Fruit fly (Drosophila melanogaster): Measurements from ENCODE around the gene Ilk.

Gene Ilk

dm6 chr3L:21230762-21231161 lies 14.1 kb downstream of the Ilk start:
- TF ChIP-seq CG8301 (tag; optimal IDR thresholded peaks at IDR 0.05) = no peak

- TF ChIP-seq Snoo (tag; optimal IDR thresholded peaks at IDR 0.05) = no peak
- TF ChIP-seq CG34367 (tag; optimal IDR thresholded peaks at IDR 0.05) = no peak
- TF ChIP-seq CG17806 (tag; optimal IDR thresholded peaks at IDR 0.05) = no peak
- TF ChIP-seq rn (GFP tag; IDR thresholded peaks at IDR 0.05) = peak; percentile 42; the same call in 1 of the 2 replicates
- peak; percentile 38 for TF ChIP-seq Pif1A (GFP tag; optimal IDR thresholded peaks at IDR 0.05)
- TF ChIP-seq Ets98B (GFP tag; IDR thresholded peaks at IDR 0.05) = peak; percentile 72
- TF ChIP-seq gl (tag; optimal IDR thresholded peaks at IDR 0.05) = no peak
- TF ChIP-seq CG15710 (tag; optimal IDR thresholded peaks at IDR 0.05) = no peak
- no peak for TF ChIP-seq Pif1B (GFP tag; optimal IDR thresholded peaks at IDR 0.05)
- peak; percentile 52; the same call in 1 of the 3 replicates for TF ChIP-seq fd96Ca (GFP tag; IDR thresholded peaks at IDR 0.05)
- no peak for TF ChIP-seq CG8159 (tag; optimal IDR thresholded peaks at IDR 0.05)
- TF ChIP-seq CG8301 (tag; optimal IDR thresholded peaks at IDR 0.05) = peak; percentile 72
- TF ChIP-seq CG10348 (GFP tag; IDR thresholded peaks at IDR 0.05) = no peak
- peak; percentile 83 for TF ChIP-seq CG14655 (GFP tag; optimal IDR thresholded peaks at IDR 0.05)
- TF ChIP-seq D1 (tag; optimal IDR thresholded peaks at IDR 0.05) = no peak
- peak; percentile 39 for TF ChIP-seq CG13204 (GFP tag; optimal IDR thresholded peaks at IDR 0.05)
- TF ChIP-seq EcR (GFP tag; optimal IDR thresholded peaks at IDR 0.05) = peak; percentile 94
- peak; percentile 91 for TF ChIP-seq CG12605 (GFP tag; IDR thresholded peaks at IDR 0.05)
- no peak for TF ChIP-seq CG9948 (tag; optimal IDR thresholded peaks at IDR 0.05)
- peak; percentile 85 for TF ChIP-seq CG32121 (GFP tag; IDR thresholded peaks at IDR 0.05)
- TF ChIP-seq CG4496 (GFP tag; IDR thresholded peaks at IDR 0.05) = peak; percentile 82
Observed at dm6 chr3L:21236959-21237551, 20.4 kb downstream of the Ilk start.

- no peak for TF ChIP-seq fd96Ca (GFP tag; IDR thresholded peaks at IDR 0.05)
- TF ChIP-seq CG32121 (GFP tag; IDR thresholded peaks at IDR 0.05) = 0 out of 2 replicates have a peak, but pooled peaks have one; percentile 10
- 0 out of 2 replicates have a peak, but pooled peaks have one; percentile 9 for TF ChIP-seq Ets98B (GFP tag; IDR thresholded peaks at IDR 0.05)
- peak; percentile 82 for TF ChIP-seq EcR (GFP tag; optimal IDR thresholded peaks at IDR 0.05)
Observed at dm6 chr3L:21238377-21238776, 21.7 kb downstream of the Ilk start.

- TF ChIP-seq EcR (GFP tag; optimal IDR thresholded peaks at IDR 0.05) (peak; percentile 86), CG14655 (GFP tag; optimal IDR thresholded peaks at IDR 0.05) (peak; percentile 27), CG4496 (GFP tag; IDR thresholded peaks at IDR 0.05) (peak; percentile 70), Snoo (tag; optimal IDR thresholded peaks at IDR 0.05) (peak; percentile 39), CG12605 (GFP tag; IDR thresholded peaks at IDR 0.05) (peak; percentile 76; the same call in 1 of the 2 replicates), CG13204 (GFP tag; optimal IDR thresholded peaks at IDR 0.05) (peak; percentile 55), Pif1A (GFP tag; optimal IDR thresholded peaks at IDR 0.05) (peak; percentile 40), Pif1B (GFP tag; optimal IDR thresholded peaks at IDR 0.05) (peak; percentile 35), CG8159 (tag; optimal IDR thresholded peaks at IDR 0.05) (no peak), CG8301 (tag; optimal IDR thresholded peaks at IDR 0.05) (peak; percentile 20), Ets98B (GFP tag; IDR thresholded peaks at IDR 0.05) (peak; percentile 58; the same call in 1 of the 2 replicates), CG32121 (GFP tag; IDR thresholded peaks at IDR 0.05) (peak; percentile 56), CG10348 (GFP tag; IDR thresholded peaks at IDR 0.05) (no peak), fd96Ca (GFP tag; IDR thresholded peaks at IDR 0.05) (no peak), CG15710 (tag; optimal IDR thresholded peaks at IDR 0.05) (no peak)
Observed at dm6 chr3L:21239999-21240509, 23.4 kb downstream of the Ilk start.

dm6 chr3L:21241447-21241983 lies 24.8 kb downstream of the Ilk start:
- no peak for TF ChIP-seq EcR (GFP tag; optimal IDR thresholded peaks at IDR 0.05)
- TF ChIP-seq fd96Ca (GFP tag; IDR thresholded peaks at IDR 0.05) = no peak
- peak; percentile 34; the same call in 1 of the 2 replicates for TF ChIP-seq CG12605 (GFP tag; IDR thresholded peaks at IDR 0.05)
- no peak for TF ChIP-seq Ets98B (GFP tag; IDR thresholded peaks at IDR 0.05)
- TF ChIP-seq rn (GFP tag; IDR thresholded peaks at IDR 0.05) = no peak
- TF ChIP-seq CG13204 (GFP tag; optimal IDR thresholded peaks at IDR 0.05) = no peak
- no peak for TF ChIP-seq CG14655 (GFP tag; optimal IDR thresholded peaks at IDR 0.05)
- peak; percentile 31 for TF ChIP-seq CG8301 (tag; optimal IDR thresholded peaks at IDR 0.05)
- TF ChIP-seq CG9948 (tag; optimal IDR thresholded peaks at IDR 0.05) = peak; percentile 4
- no peak for TF ChIP-seq Pif1B (GFP tag; optimal IDR thresholded peaks at IDR 0.05)
- TF ChIP-seq CG8159 (tag; optimal IDR thresholded peaks at IDR 0.05) = no peak
- no peak for TF ChIP-seq CG32121 (GFP tag; IDR thresholded peaks at IDR 0.05)
- no peak for TF ChIP-seq gl (tag; optimal IDR thresholded peaks at IDR 0.05)
- TF ChIP-seq CG10348 (GFP tag; IDR thresholded peaks at IDR 0.05) = no peak
- no peak for TF ChIP-seq D1 (tag; optimal IDR thresholded peaks at IDR 0.05)
- no peak for TF ChIP-seq Snoo (tag; optimal IDR thresholded peaks at IDR 0.05)

dm6 chr3L:21242958-21243357 lies 26.3 kb downstream of the Ilk start:
- no peak for TF ChIP-seq Pif1A (GFP tag; optimal IDR thresholded peaks at IDR 0.05)
- no peak for TF ChIP-seq CG9948 (tag; optimal IDR thresholded peaks at IDR 0.05)
- TF ChIP-seq Ets98B (GFP tag; IDR thresholded peaks at IDR 0.05) = no peak
- TF ChIP-seq EcR (GFP tag; optimal IDR thresholded peaks at IDR 0.05) = no peak
- TF ChIP-seq rn (GFP tag; IDR thresholded peaks at IDR 0.05) = no peak
- no peak for TF ChIP-seq CG8159 (tag; optimal IDR thresholded peaks at IDR 0.05)
- TF ChIP-seq Pif1B (GFP tag; optimal IDR thresholded peaks at IDR 0.05) = no peak
- no peak for TF ChIP-seq CG13204 (GFP tag; optimal IDR thresholded peaks at IDR 0.05)
- no peak for TF ChIP-seq CG32121 (GFP tag; IDR thresholded peaks at IDR 0.05)
- TF ChIP-seq gl (tag; optimal IDR thresholded peaks at IDR 0.05) = no peak
- TF ChIP-seq CG17806 (tag; optimal IDR thresholded peaks at IDR 0.05) = no peak
- no peak for TF ChIP-seq CG4496 (GFP tag; IDR thresholded peaks at IDR 0.05)
- TF ChIP-seq fd96Ca (GFP tag; IDR thresholded peaks at IDR 0.05) = no peak
- no peak for TF ChIP-seq CG15710 (tag; optimal IDR thresholded peaks at IDR 0.05)
- TF ChIP-seq D1 (tag; optimal IDR thresholded peaks at IDR 0.05) = no peak
- TF ChIP-seq Snoo (tag; optimal IDR thresholded peaks at IDR 0.05) = no peak
- TF ChIP-seq CG14655 (GFP tag; optimal IDR thresholded peaks at IDR 0.05) = no peak
- TF ChIP-seq CG8301 (tag; optimal IDR thresholded peaks at IDR 0.05) = no peak
- no peak for TF ChIP-seq CG34367 (tag; optimal IDR thresholded peaks at IDR 0.05)

All from whole organism, pupa.